Worm (Caenorhabditis elegans) whole organism, mixed stage, embryonic: ENCODE measurements around the gene C02B10.3.

Experiments used
- cnd-1 ChIP-seq: fragments of 200-800 bp; sonication (Bioruptor generic); optimal IDR thresholded peaks from 2 replicates; lab custom pipeline; 2018; ENCODE audit warnings: mild to moderate bottlenecking, missing genetic modification characterization, missing compliant biosample characterization
- flh-1 ChIP-seq: fragments of 200-800 bp; sonication (Bioruptor generic); optimal IDR thresholded peaks from 2 replicates; lab custom pipeline; 2018; ENCODE audit warnings: mild to moderate bottlenecking, missing genetic modification characterization, moderate library complexity, missing compliant biosample characterization
- lin-32 ChIP-seq: fragments of 200-800 bp; sonication (Bioruptor generic); optimal IDR thresholded peaks from 2 replicates; lab custom pipeline; 2018; ENCODE audit warnings: mild to moderate bottlenecking, missing genetic modification characterization, missing compliant biosample characterization
- lsy-2 ChIP-seq: fragments of 150-350 bp; optimal IDR thresholded peaks from 2 replicates; lab custom pipeline; 2014; ENCODE audit warnings: missing biosample characterization, missing genetic modification characterization
- nhr-12 ChIP-seq: fragments of 150-350 bp; optimal IDR thresholded peaks from 2 replicates; lab custom pipeline; 2014; ENCODE audit warnings: missing biosample characterization, missing genetic modification characterization
- nhr-28 ChIP-seq: fragments of 150-350 bp; optimal IDR thresholded peaks from 2 replicates; lab custom pipeline; 2014; ENCODE audit warnings: missing biosample characterization, missing genetic modification characterization
- nhr-76 ChIP-seq: sonication (generic microtip); optimal IDR thresholded peaks from 2 replicates; lab custom pipeline; 2017; ENCODE audit warnings: missing biosample characterization, missing genetic modification characterization
- snpc-4 ChIP-seq: fragments of 150-350 bp; optimal IDR thresholded peaks from 2 replicates; lab custom pipeline; 2014; ENCODE audit warnings: missing biosample characterization, missing genetic modification characterization
- zip-8 ChIP-seq: fragments of 150-350 bp; optimal IDR thresholded peaks from 2 replicates; lab custom pipeline; 2014; ENCODE audit warnings: missing biosample characterization, missing genetic modification characterization

DNA sequence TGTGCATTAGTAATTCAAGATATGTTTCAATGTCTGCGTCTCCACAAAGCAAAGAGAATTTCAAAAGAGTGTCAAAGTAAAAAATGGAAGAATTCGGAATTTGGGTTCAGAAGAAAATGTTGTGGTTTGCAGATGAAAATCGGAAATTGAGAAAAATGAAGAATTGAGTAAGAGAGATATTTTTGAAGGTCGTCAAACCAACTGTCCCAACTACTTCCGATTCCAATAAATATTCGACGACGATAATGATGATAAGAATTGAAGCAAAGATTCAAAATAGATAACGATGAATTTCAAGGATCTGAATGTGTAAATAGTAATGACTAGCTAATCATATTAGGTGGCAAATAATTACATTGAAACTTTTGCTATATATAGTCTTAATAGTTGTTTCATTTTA lies 36.9 kb upstream of the C02B10.3 start:
- no peak for TF ChIP-seq nhr-76 (tag; lab: Kevin White, UChicago)
- TF ChIP-seq nhr-12 (tag; lab: Kevin White, UChicago): no peak
- TF ChIP-seq cnd-1 (tag; lab: Kevin White, UChicago): no peak
- no peak for TF ChIP-seq flh-1 (GFP tag; lab: Kevin White, UChicago)
- no peak for TF ChIP-seq lin-32
- no peak for TF ChIP-seq nhr-28
- TF ChIP-seq zip-8: no peak
- no peak for TF ChIP-seq snpc-4 (tag; lab: Kevin White, UChicago)
- no peak for TF ChIP-seq lsy-2 (tag; lab: Kevin White, UChicago)
